Fruit fly (Drosophila melanogaster) whole organism, embryonic: Measurements from ENCODE around the gene CG17593.
A peak's percentile ranks its signal among the peaks of the same experiment; 100 is the strongest.

ENCODE experiments used
- Aef1 ChIP-seq: fragments of 200-800 bp; sonication (Bioruptor generic); IDR thresholded peaks from 3 replicates; pipeline ENCODE4 v1.3.6; 2022; ENCODE audit warnings: missing biosample characterization, missing genetic modification characterization
- Atf6 ChIP-seq: fragments of 200-800 bp; sonication (Bioruptor generic); IDR thresholded peaks from 2 replicates; pipeline ENCODE4 v1.3.6; 2022; ENCODE audit warnings: missing biosample characterization, missing genetic modification characterization
- Bdp1 ChIP-seq: fragments of 200-800 bp; sonication (Bioruptor generic); optimal IDR thresholded peaks from 3 replicates; lab custom pipeline; 2016; ENCODE audit warnings: missing biosample characterization, missing genetic modification characterization
- CG1024 ChIP-seq: fragments of 200-800 bp; sonication (Bioruptor generic); IDR thresholded peaks from 2 replicates; pipeline ENCODE4 v1.3.6; 2022; ENCODE audit warnings: missing biosample characterization, missing genetic modification characterization
- CG10543 ChIP-seq: fragments of 200-800 bp; sonication (Bioruptor generic); optimal IDR thresholded peaks from 3 replicates; lab custom pipeline; 2017; ENCODE audit warnings: missing biosample characterization, mild to moderate bottlenecking, missing genetic modification characterization, moderate library complexity
- CG11723 ChIP-seq: fragments of 200-800 bp; sonication (Bioruptor generic); optimal IDR thresholded peaks from 2 replicates; lab custom pipeline; 2017; ENCODE audit warnings: missing biosample characterization, mild to moderate bottlenecking, missing genetic modification characterization
- CG13424 ChIP-seq: fragments of 200-800 bp; sonication (Bioruptor generic); optimal IDR thresholded peaks from 2 replicates; lab custom pipeline; 2019; ENCODE audit warnings: missing biosample characterization, mild to moderate bottlenecking, missing genetic modification characterization, moderate library complexity
- CG13775 ChIP-seq: fragments of 200-800 bp; sonication (Bioruptor generic); optimal IDR thresholded peaks from 3 replicates; lab custom pipeline; 2017; ENCODE audit warnings: missing biosample characterization, mild to moderate bottlenecking, missing genetic modification characterization
- CG14014 ChIP-seq: fragments of 200-800 bp; sonication (Bioruptor generic); IDR thresholded peaks from 2 replicates; pipeline ENCODE4 v1.3.6; 2022; ENCODE audit warnings: missing biosample characterization, missing genetic modification characterization
- CG1603 ChIP-seq: fragments of 200-800 bp; sonication (Bioruptor generic); optimal IDR thresholded peaks from 2 replicates; lab custom pipeline; 2019; ENCODE audit warnings: missing biosample characterization, mild to moderate bottlenecking, missing genetic modification characterization, moderate library complexity
- CG16813 ChIP-seq: fragments of 200-800 bp; sonication (Bioruptor generic); IDR thresholded peaks from 3 replicates; pipeline ENCODE4 v1.3.6; 2022; ENCODE audit warnings: missing biosample characterization, missing genetic modification characterization; ENCODE audit not compliant: partially characterized antibody
- CG17385 ChIP-seq: fragments of 200-800 bp; sonication (Bioruptor generic); optimal IDR thresholded peaks from 3 replicates; lab custom pipeline; 2018; ENCODE audit warnings: missing biosample characterization, mild to moderate bottlenecking, missing genetic modification characterization
- CG2678 ChIP-seq: fragments of 200-800 bp; sonication (Bioruptor generic); optimal IDR thresholded peaks from 3 replicates; lab custom pipeline; 2019; ENCODE audit warnings: missing biosample characterization, mild to moderate bottlenecking, missing genetic modification characterization, moderate library complexity
- CG2875 ChIP-seq: fragments of 200-800 bp; sonication (Bioruptor generic); optimal IDR thresholded peaks from 2 replicates; lab custom pipeline; 2017; ENCODE audit warnings: missing biosample characterization, mild to moderate bottlenecking, missing genetic modification characterization, missing genetic modification reagents
- CG32767 ChIP-seq: fragments of 200-800 bp; sonication (Bioruptor generic); IDR thresholded peaks from 2 replicates; pipeline ENCODE4 v1.3.6; 2022; ENCODE audit warnings: missing biosample characterization, missing genetic modification characterization
- CG4328 ChIP-seq: fragments of 200-800 bp; sonication (Bioruptor generic); optimal IDR thresholded peaks from 3 replicates; lab custom pipeline; 2017; ENCODE audit warnings: missing biosample characterization, missing genetic modification reagents, missing genetic modification characterization
- CG4404 ChIP-seq: fragments of 200-800 bp; sonication (Bioruptor generic); IDR thresholded peaks from 2 replicates; pipeline ENCODE4 v1.3.6; 2022; ENCODE audit warnings: missing biosample characterization, missing genetic modification characterization
- CG4730 ChIP-seq: fragments of 200-800 bp; sonication (Bioruptor generic); IDR thresholded peaks from 2 replicates; pipeline ENCODE4 v1.3.6; 2022; ENCODE audit warnings: missing biosample characterization, missing genetic modification characterization
- CG5180 ChIP-seq: fragments of 200-800 bp; sonication (Bioruptor generic); optimal IDR thresholded peaks from 3 replicates; lab custom pipeline; 2017; ENCODE audit warnings: missing biosample characterization, missing genetic modification characterization, mild to moderate bottlenecking, moderate library complexity, missing genetic modification reagents
- CG6689 ChIP-seq: fragments of 200-800 bp; sonication (Bioruptor generic); IDR thresholded peaks from 2 replicates; pipeline ENCODE4 v1.3.6; 2022; ENCODE audit warnings: missing biosample characterization, missing genetic modification characterization
- CG8924 ChIP-seq: fragments of 200-800 bp; optimal IDR thresholded peaks from 3 replicates; lab custom pipeline; 2019; ENCODE audit warnings: missing biosample characterization, mild to moderate bottlenecking, missing genetic modification characterization, moderate library complexity
- CG9437 ChIP-seq: fragments of 200-800 bp; sonication (Bioruptor generic); optimal IDR thresholded peaks from 2 replicates; lab custom pipeline; 2018; ENCODE audit warnings: missing biosample characterization, mild to moderate bottlenecking, missing genetic modification characterization
- D19B ChIP-seq: fragments of 200-800 bp; sonication (Bioruptor generic); optimal IDR thresholded peaks from 2 replicates; lab custom pipeline; 2017; ENCODE audit warnings: missing biosample characterization, mild to moderate bottlenecking, missing genetic modification characterization
- Dek ChIP-seq: fragments of 200-800 bp; sonication (Bioruptor generic); optimal IDR thresholded peaks from 3 replicates; lab custom pipeline; 2019; ENCODE audit warnings: missing biosample characterization, mild to moderate bottlenecking, missing genetic modification characterization, moderate library complexity
- Dll ChIP-seq: fragments of 200-800 bp; sonication (Bioruptor generic); IDR thresholded peaks from 4 replicates; pipeline ENCODE4 v1.3.6; 2022; ENCODE audit warnings: missing biosample characterization, missing genetic modification characterization; ENCODE audit not compliant: partially characterized antibody
- Ets65A ChIP-seq: fragments of 200-800 bp; sonication (Bioruptor generic); peaks from one replicate; lab custom pipeline; 2016; ENCODE audit warnings: missing biosample characterization, missing genetic modification characterization
- Fer1 ChIP-seq: fragments of 200-800 bp; sonication (Bioruptor generic); optimal IDR thresholded peaks from 2 replicates; lab custom pipeline; 2017; ENCODE audit warnings: missing biosample characterization, mild to moderate bottlenecking, missing genetic modification characterization
- Hr3 ChIP-seq: fragments of 200-800 bp; sonication (Bioruptor generic); optimal IDR thresholded peaks from 3 replicates; lab custom pipeline; 2016; ENCODE audit warnings: missing biosample characterization, missing genetic modification characterization
- Hsf ChIP-seq: fragments of 200-800 bp; sonication (Bioruptor generic); optimal IDR thresholded peaks from 3 replicates; lab custom pipeline; 2016; ENCODE audit warnings: missing biosample characterization, missing genetic modification characterization
- Ptx1 ChIP-seq: fragments of 200-800 bp; sonication (Bioruptor generic); IDR thresholded peaks from 2 replicates; pipeline ENCODE4 v1.3.6; 2022; ENCODE audit warnings: missing biosample characterization, missing genetic modification characterization
- Spps ChIP-seq: fragments of 200-800 bp; sonication (Bioruptor generic); optimal IDR thresholded peaks from 2 replicates; lab custom pipeline; 2018; ENCODE audit warnings: missing biosample characterization, mild to moderate bottlenecking, missing genetic modification characterization
- Ssrp ChIP-seq: fragments of 200-800 bp; sonication (Bioruptor generic); optimal IDR thresholded peaks from 2 replicates; lab custom pipeline; 2018; ENCODE audit warnings: missing biosample characterization, mild to moderate bottlenecking, missing genetic modification characterization, moderate library complexity
- Trl ChIP-seq, 3 experiments: fragments of >200 bp in 2 of 3; fragments of 200-800 bp in 1 of 3; sonication (Bioruptor generic) in 1 of 3; optimal IDR thresholded peaks; 2 replicates in 1 of 3; 3 replicates in 2 of 3; lab custom pipeline; 2016 to 2017; ENCODE audit warnings: missing biosample characterization in 1 of 3, missing genetic modification characterization in 1 of 3
- Xbp1 ChIP-seq: fragments of 200-800 bp; sonication (Bioruptor generic); optimal IDR thresholded peaks from 3 replicates; lab custom pipeline; 2016; ENCODE audit warnings: missing biosample characterization, mild to moderate bottlenecking, missing genetic modification characterization
- ab ChIP-seq: fragments of 200-800 bp; sonication (Bioruptor generic); optimal IDR thresholded peaks from 2 replicates; lab custom pipeline; 2016; ENCODE audit warnings: missing biosample characterization, missing genetic modification characterization
- al ChIP-seq: fragments of 200-800 bp; sonication (Bioruptor generic); IDR thresholded peaks from 2 replicates; pipeline ENCODE4 v1.3.6; 2022; ENCODE audit warnings: missing biosample characterization, missing genetic modification characterization
- bcd ChIP-seq: fragments of 200-800 bp; sonication (Bioruptor generic); optimal IDR thresholded peaks from 2 replicates; lab custom pipeline; 2017; ENCODE audit warnings: missing biosample characterization, mild to moderate bottlenecking, missing genetic modification characterization
- esg ChIP-seq: fragments of 200-800 bp; sonication (Bioruptor generic); conservative IDR thresholded peaks from 2 replicates; pipeline ENCODE4 v1.3.6; 2022; ENCODE audit warnings: missing biosample characterization, missing genetic modification characterization
- gsb ChIP-seq: fragments of 200-800 bp; sonication (Bioruptor generic); IDR thresholded peaks from 2 replicates; pipeline ENCODE4 v1.3.6; 2022; ENCODE audit warnings: missing biosample characterization, missing genetic modification characterization
- hkb ChIP-seq, 2 experiments: fragments of 200-800 bp in 1 of 2; fragments of >200 bp in 1 of 2; sonication (Bioruptor generic) in 1 of 2; IDR thresholded peaks in 1 of 2; optimal IDR thresholded peaks in 1 of 2; 2 replicates each; pipeline versions ENCODE4 v1.3.6 to Lab custom; 2017 to 2022; ENCODE audit warnings: missing biosample characterization in 1 of 2, missing genetic modification characterization in 1 of 2
- lmd ChIP-seq: fragments of 200-800 bp; sonication (Bioruptor generic); IDR thresholded peaks from 2 replicates; pipeline ENCODE4 v1.3.6; 2022; ENCODE audit warnings: missing biosample characterization, missing genetic modification characterization
- nerfin-2 ChIP-seq: fragments of 200-800 bp; sonication (Bioruptor generic); IDR thresholded peaks from 2 replicates; pipeline ENCODE4 v1.3.6; 2022; ENCODE audit warnings: missing biosample characterization, missing genetic modification characterization; ENCODE audit not compliant: partially characterized antibody
- nmo ChIP-seq: fragments of 200-800 bp; sonication (Bioruptor generic); optimal IDR thresholded peaks from 2 replicates; lab custom pipeline; 2018; ENCODE audit warnings: missing biosample characterization, mild to moderate bottlenecking, missing genetic modification characterization, moderate library complexity
- so ChIP-seq: fragments of 200-800 bp; sonication (Bioruptor generic); IDR thresholded peaks from 3 replicates; pipeline ENCODE4 v1.3.6; 2022; ENCODE audit warnings: missing biosample characterization, missing genetic modification characterization
- sob ChIP-seq: fragments of 200-800 bp; sonication (Bioruptor generic); IDR thresholded peaks from 2 replicates; pipeline ENCODE4 v1.3.6; 2022; ENCODE audit warnings: missing biosample characterization, missing genetic modification characterization
- tgo ChIP-seq: fragments of 200-800 bp; sonication (Bioruptor generic); IDR thresholded peaks from 3 replicates; pipeline ENCODE4 v1.3.6; 2022; ENCODE audit warnings: missing biosample characterization, missing genetic modification characterization
- wor ChIP-seq: fragments of 200-800 bp; sonication (Bioruptor generic); IDR thresholded peaks from 2 replicates; pipeline ENCODE4 v1.3.6; 2022; ENCODE audit warnings: missing biosample characterization, missing genetic modification characterization

The CG17593 gene

DNA sequence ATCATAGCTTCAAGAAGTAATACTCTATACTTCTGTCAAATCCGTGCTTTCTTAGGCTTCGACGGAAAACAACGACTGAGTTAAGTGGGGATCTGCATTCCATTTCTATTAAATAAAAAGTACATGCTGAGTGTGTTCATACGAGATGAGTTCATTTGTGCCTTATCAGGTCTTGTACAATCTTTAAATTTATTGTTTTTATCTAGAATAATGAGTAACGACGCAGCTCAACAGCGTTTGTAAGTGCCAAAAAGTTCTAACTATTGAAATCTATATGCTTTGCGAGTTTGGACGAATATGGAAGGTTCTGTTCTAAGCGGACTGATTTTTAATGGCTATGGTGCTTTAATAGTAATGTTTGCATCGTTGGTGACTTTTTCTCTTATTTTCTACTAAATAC, 9.3 kb downstream of the CG17593 start, which contains the start of gene Sr-CIV:
Gene Sr-CIV (minus strand): TSS at position 101 of the 400 bp plus-strand sequence.
- TF ChIP-seq Dll (GFP tag; lab: Robert Waterston, UW), result no peak
- TF ChIP-seq CG2678 (tag; lab: Kevin White, UChicago), result no peak
- TF ChIP-seq Ets65A (GFP tag; lab: Kevin White, UChicago), result peak; percentile 28
- no peak for TF ChIP-seq CG2875 (GFP tag; lab: Kevin White, UChicago)

DNA sequence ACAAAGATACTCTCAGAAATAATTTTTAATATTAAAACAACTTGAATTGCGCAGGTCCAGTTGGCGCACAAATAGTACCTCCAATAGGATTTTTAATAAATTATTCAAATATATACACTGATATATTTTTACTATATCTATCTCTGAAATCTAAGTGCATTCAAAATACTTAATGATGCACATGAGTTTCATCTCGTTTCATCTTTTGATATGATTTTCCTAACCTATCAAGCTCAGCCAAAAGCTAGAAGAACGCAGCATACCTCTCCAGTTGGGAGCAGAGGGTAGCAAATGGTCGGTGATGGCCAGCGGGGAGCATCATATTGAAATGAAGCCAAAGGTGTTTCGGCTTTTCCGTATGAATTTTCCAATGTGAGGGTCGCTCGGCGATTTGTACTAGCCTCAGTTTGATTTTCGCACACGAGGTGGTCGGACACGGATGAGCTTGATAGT, 10.1 kb downstream of the CG17593 start, which contains the start of gene CG8852:
Gene CG8852 (plus strand): TSS at position 403 of the 453 bp plus-strand sequence.
- peak; percentile 7 for TF ChIP-seq Ssrp (tag; lab: Kevin White, UChicago)
- TF ChIP-seq Xbp1, result peak; percentile 34
- no peak for TF ChIP-seq CG4404
- peak; percentile 46 for TF ChIP-seq CG13424 (tag; lab: Kevin White, UChicago)
- TF ChIP-seq so (GFP tag; lab: Robert Waterston, UW), result 0 out of 3 replicates have a peak, but pooled peaks have one; percentile 13
- TF ChIP-seq CG13775 (GFP tag; lab: Kevin White, UChicago), result peak; percentile 10
- no peak for TF ChIP-seq CG16813 (GFP tag; lab: Robert Waterston, UW)
- TF ChIP-seq CG10543, result peak; percentile 44
- no peak for TF ChIP-seq CG9437 (GFP tag; lab: Kevin White, UChicago)
- no peak for TF ChIP-seq Fer1
- peak; percentile 55 for TF ChIP-seq Ptx1 (GFP tag; lab: Robert Waterston, UW)
- no peak for TF ChIP-seq CG32767 (GFP tag; lab: Robert Waterston, UW)
- no peak for TF ChIP-seq hkb (optimal IDR thresholded peaks at IDR 0.05; lab: Kevin White, UChicago)
- TF ChIP-seq hkb (GFP tag; IDR thresholded peaks at IDR 0.05; lab: Robert Waterston, UW), result peak; percentile 33; the same call in 1 of the 2 replicates
- peak; percentile 0 for TF ChIP-seq Dek (tag; lab: Kevin White, UChicago)
- TF ChIP-seq gsb, result no peak
- peak; percentile 31 for TF ChIP-seq nmo
- no peak for TF ChIP-seq CG1024 (GFP tag; lab: Robert Waterston, UW)
- TF ChIP-seq D19B, result peak; percentile 65
- peak; percentile 35 for TF ChIP-seq CG6689
- peak; percentile 20; the same call in 1 of the 3 replicates for TF ChIP-seq Aef1 (GFP tag; lab: Robert Waterston, UW)
- no peak for TF ChIP-seq Trl (optimal IDR thresholded peaks at IDR 0.05; lab: Kevin White, UChicago)
- no peak for TF ChIP-seq Trl (GFP tag; optimal IDR thresholded peaks at IDR 0.05; lab: Kevin White, UChicago)
- TF ChIP-seq CG14014, result 0 out of 2 replicates have a peak, but pooled peaks have one; percentile 41
- no peak for TF ChIP-seq Spps (tag; lab: Kevin White, UChicago)
- peak; percentile 16 for TF ChIP-seq Hr3 (GFP tag; lab: Kevin White, UChicago)
- TF ChIP-seq al (GFP tag; lab: Robert Waterston, UW), result peak; percentile 50; the same call in 1 of the 2 replicates
- peak; percentile 45 for TF ChIP-seq wor (GFP tag; lab: Robert Waterston, UW)
- TF ChIP-seq CG4730, result 0 out of 2 replicates have a peak, but pooled peaks have one; percentile 28
- TF ChIP-seq nerfin-2 (GFP tag; lab: Robert Waterston, UW), result no peak
- TF ChIP-seq CG4328, result peak; percentile 12
- peak; percentile 39; the same call in 1 of the 2 replicates for TF ChIP-seq lmd (GFP tag; lab: Robert Waterston, UW)
- peak; percentile 26; the same call in 1 of the 2 replicates for TF ChIP-seq sob (GFP tag; lab: Robert Waterston, UW)
- TF ChIP-seq esg, result peak; percentile 35; the same call in 1 of the 2 replicates
- TF ChIP-seq CG1603, result no peak
- peak; percentile 32 for TF ChIP-seq CG8924 (tag; lab: Kevin White, UChicago)
- no peak for TF ChIP-seq CG5180
- peak; percentile 31 for TF ChIP-seq bcd
- TF ChIP-seq CG17385 (GFP tag; lab: Kevin White, UChicago), result peak; percentile 3
- TF ChIP-seq CG11723 (GFP tag; lab: Kevin White, UChicago), result no peak
- no peak for TF ChIP-seq Bdp1 (GFP tag; lab: Kevin White, UChicago)
- 0 out of 3 replicates have a peak, but pooled peaks have one; percentile 18 for TF ChIP-seq tgo (GFP tag; lab: Robert Waterston, UW)
- peak; percentile 11 for TF ChIP-seq Hsf (GFP tag; lab: Kevin White, UChicago)
- peak; percentile 54; the same call in 1 of the 2 replicates for TF ChIP-seq Atf6 (GFP tag; lab: Robert Waterston, UW)
- no peak for TF ChIP-seq ab (GFP tag; lab: Kevin White, UChicago)
